Worm (Caenorhabditis elegans) whole organism, late embryonic: ENCODE data around the gene srt-18.

Experiments
- elt-2 ChIP-seq: sonication (generic microtip); optimal IDR thresholded peaks from 2 replicates; lab custom pipeline; 2016; ENCODE audit warnings: missing genetic modification reagents, missing genetic modification characterization, missing compliant biosample characterization
- fkh-6 ChIP-seq: sonication (generic microtip); optimal IDR thresholded peaks from 2 replicates; lab custom pipeline; 2016; ENCODE audit warnings: missing genetic modification characterization, missing compliant biosample characterization
- hlh-30 ChIP-seq: sonication (generic microtip); optimal IDR thresholded peaks from 2 replicates; lab custom pipeline; 2017; ENCODE audit warnings: antibody characterized with exemption, missing genetic modification characterization, missing compliant biosample characterization; ENCODE audit not compliant: insufficient read depth
- nhr-11 ChIP-seq: fragments of 150-350 bp; optimal IDR thresholded peaks from 2 replicates; lab custom pipeline; 2014; ENCODE audit warnings: missing biosample characterization, missing genetic modification characterization
- sox-4 ChIP-seq: sonication (generic microtip); optimal IDR thresholded peaks from 2 replicates; lab custom pipeline; 2017; ENCODE audit warnings: mild to moderate bottlenecking, missing genetic modification characterization, inconsistent platforms, missing compliant biosample characterization

DNA sequence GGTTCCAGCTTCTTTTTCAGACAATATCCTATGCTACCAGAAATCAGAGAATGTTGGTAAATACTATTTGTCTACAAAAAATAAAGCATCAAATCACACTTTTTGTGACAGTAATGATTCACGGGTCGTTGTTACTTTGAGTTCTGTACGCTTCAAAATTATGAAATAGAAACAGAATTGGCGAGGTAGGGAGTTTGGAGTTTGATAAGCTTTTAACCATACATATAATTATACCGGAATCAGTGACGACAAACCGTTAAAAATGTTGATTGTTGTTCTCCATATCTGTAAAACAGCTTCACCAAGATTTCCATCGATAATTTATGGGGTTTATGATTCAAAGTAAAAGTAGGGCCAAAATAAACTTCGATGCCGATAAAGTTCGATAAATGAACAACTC is 37.5 kb downstream of the srt-18 start:
- TF ChIP-seq elt-2 (tag; lab: Kevin White, UChicago) (no peak), nhr-11 (tag; lab: Kevin White, UChicago) (no peak), sox-4 (tag; lab: Kevin White, UChicago) (no peak), hlh-30 (tag; lab: Kevin White, UChicago) (no peak), fkh-6 (tag; lab: Kevin White, UChicago) (no peak)
